Worm (Caenorhabditis elegans): ENCODE data around the gene M01B2.13.

Gene M01B2.13

DNA sequence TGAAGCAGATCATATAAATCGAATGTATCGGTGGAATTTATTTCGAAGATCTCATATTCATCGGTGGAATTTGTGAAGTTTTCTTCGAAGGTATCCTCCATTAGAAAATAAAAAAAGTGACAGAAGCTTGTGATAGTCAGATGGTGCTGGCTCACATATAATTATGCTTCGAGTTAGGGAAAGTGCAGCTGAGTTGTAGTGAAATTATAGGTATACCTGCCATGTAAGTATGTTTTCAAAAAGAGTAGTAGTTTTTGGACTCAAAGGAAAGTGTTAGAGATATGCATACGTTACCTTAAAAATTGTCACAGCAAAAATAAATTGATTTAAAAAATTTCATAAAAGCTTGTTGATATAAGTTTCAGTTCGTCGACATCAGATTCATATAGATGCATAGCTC is 25.5 kb downstream of the M01B2.13 start, which contains the start of gene srw-11:
TSS of gene srw-11 (minus strand) at position 101 of the 400 bp plus-strand sequence.
- TF ChIP-seq bed-1 (GFP tag; IDR thresholded peaks at IDR 0.05) (no peak), Y56A3A.18 (GFP tag; IDR thresholded peaks at IDR 0.05) (no peak), athp-1 (tag; optimal IDR thresholded peaks at IDR 0.05) (no peak), him-1 (tag; optimal IDR thresholded peaks at IDR 0.05) (no peak), Y79H2A.3 (GFP tag; conservative IDR thresholded peaks at IDR 0.05) (no peak), lin-40 (tag; optimal IDR thresholded peaks at IDR 0.05) (no peak), attf-6 (GFP tag; IDR thresholded peaks at IDR 0.05) (no peak), dox-1 (GFP tag; IDR thresholded peaks at IDR 0.05) (no peak), nfyb-1 (GFP tag; IDR thresholded peaks at IDR 0.05) (no peak), F49E8.2 (tag; optimal IDR thresholded peaks at IDR 0.05; ENCODE audit: insufficient read depth) (no peak), T07F8.4 (tag; optimal IDR thresholded peaks at IDR 0.05) (no peak), snpc-3.4 (tag; optimal IDR thresholded peaks at IDR 0.05) (no peak), fkh-3 (tag; optimal IDR thresholded peaks at IDR 0.05) (no peak), C06A6.2 (GFP tag; conservative IDR thresholded peaks at IDR 0.05) (no peak), akir-1 (GFP tag; optimal IDR thresholded peaks at IDR 0.05) (no peak)

DNA sequence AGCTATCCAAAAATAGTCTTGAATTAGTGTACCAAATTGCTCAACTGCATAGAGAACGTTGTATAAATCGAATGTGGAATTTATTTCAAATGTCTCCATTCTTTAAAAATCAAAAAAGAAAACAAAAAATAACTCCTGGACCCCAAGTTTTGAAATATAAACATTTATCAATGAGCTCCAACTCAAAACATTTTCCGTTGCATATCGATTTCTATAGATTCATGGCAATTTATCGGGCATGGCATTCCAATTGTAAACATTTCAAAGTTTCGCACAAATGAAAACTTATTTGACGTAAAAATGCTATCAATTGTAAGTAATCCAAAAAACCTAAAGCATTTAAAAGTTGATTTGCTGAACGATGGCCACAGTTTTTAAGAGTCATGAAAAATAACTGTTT is 27.2 kb downstream of the M01B2.13 start, which contains the start of gene srw-12:
TSS of gene srw-12 (minus strand) at position 101 of the 400 bp plus-strand sequence.
- TF ChIP-seq let-607 (tag; optimal IDR thresholded peaks at IDR 0.05): no peak
- no peak for TF ChIP-seq hlh-12 (tag; optimal IDR thresholded peaks at IDR 0.05)
- TF ChIP-seq F57A8.1 (GFP tag; optimal IDR thresholded peaks at IDR 0.05): no peak
- TF ChIP-seq athp-1 (tag; optimal IDR thresholded peaks at IDR 0.05): no peak
- no peak for TF ChIP-seq gei-17 (GFP tag; optimal IDR thresholded peaks at IDR 0.05)
- TF ChIP-seq ztf-18 (tag; optimal IDR thresholded peaks at IDR 0.05): no peak
- no peak for TF ChIP-seq hrde-1 (tag; optimal IDR thresholded peaks at IDR 0.05; ENCODE audit: borderline replicate concordance)
- TF ChIP-seq F22D6.2 (tag; optimal IDR thresholded peaks at IDR 0.05): no peak
- TF ChIP-seq bed-1 (GFP tag; IDR thresholded peaks at IDR 0.05): no peak
- no peak for TF ChIP-seq lsy-27 (tag; optimal IDR thresholded peaks at IDR 0.05; ENCODE audit: borderline replicate concordance, insufficient read depth)
- no peak for TF ChIP-seq somi-1 (GFP tag; optimal IDR thresholded peaks at IDR 0.05)
- TF ChIP-seq egl-18 (GFP tag; IDR thresholded peaks at IDR 0.05): no peak
- no peak for TF ChIP-seq F23B12.7 (tag; optimal IDR thresholded peaks at IDR 0.05; ENCODE audit: insufficient read depth)
- no peak for TF ChIP-seq nhr-27 (tag; optimal IDR thresholded peaks at IDR 0.05)
- no peak for TF ChIP-seq rpc-1 (optimal IDR thresholded peaks at IDR 0.05)
- no peak for TF ChIP-seq rpc-1 (tag; optimal IDR thresholded peaks at IDR 0.05)
- no peak for TF ChIP-seq ceh-27 (GFP tag; optimal IDR thresholded peaks at IDR 0.05)
- TF ChIP-seq egrh-3 (GFP tag; IDR thresholded peaks at IDR 0.05): no peak
- TF ChIP-seq attf-3 (GFP tag; conservative IDR thresholded peaks at IDR 0.05): no peak

DNA sequence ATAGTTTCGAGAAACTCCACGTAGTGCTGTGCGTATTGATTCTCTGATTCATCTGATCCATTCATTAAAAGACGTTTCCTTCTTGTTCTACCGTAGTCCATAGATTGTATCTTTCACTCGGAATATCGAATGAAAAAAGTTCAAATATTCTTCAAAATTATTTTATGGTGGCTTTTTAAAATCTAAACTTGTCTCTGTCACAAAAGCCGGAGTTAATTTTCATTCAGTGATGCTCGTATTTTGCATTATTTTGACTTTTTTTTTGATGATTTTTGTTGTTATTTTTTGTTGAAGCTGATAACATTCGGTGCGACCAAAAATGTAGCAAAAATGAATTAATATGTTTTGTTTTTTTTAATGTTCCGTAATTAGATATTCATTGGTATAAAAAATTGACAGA is 30.1 kb downstream of the M01B2.13 start, which contains the start of gene nhr-164:
TSS of gene nhr-164 (minus strand) at position 101 of the 400 bp plus-strand sequence.
- TF ChIP-seq Y79H2A.3 (GFP tag; conservative IDR thresholded peaks at IDR 0.05): no peak
- no peak for TF ChIP-seq aptf-3 (GFP tag; IDR thresholded peaks at IDR 0.05)
- TF ChIP-seq snpc-4 (GFP tag; optimal IDR thresholded peaks at IDR 0.05): no peak
- TF ChIP-seq snpc-4 (tag; optimal IDR thresholded peaks at IDR 0.05): no peak
- TF ChIP-seq pha-4 (tag; optimal IDR thresholded peaks at IDR 0.05): no peak
- TF ChIP-seq ceh-100 (GFP tag; IDR thresholded peaks at IDR 0.05): no peak
- TF ChIP-seq C06A6.2 (GFP tag; conservative IDR thresholded peaks at IDR 0.05): no peak
- no peak for TF ChIP-seq ets-4 (GFP tag; optimal IDR thresholded peaks at IDR 0.05)
